Worm (Caenorhabditis elegans): ENCODE data around the gene cwp-5.

cwp-5 gene

DNA sequence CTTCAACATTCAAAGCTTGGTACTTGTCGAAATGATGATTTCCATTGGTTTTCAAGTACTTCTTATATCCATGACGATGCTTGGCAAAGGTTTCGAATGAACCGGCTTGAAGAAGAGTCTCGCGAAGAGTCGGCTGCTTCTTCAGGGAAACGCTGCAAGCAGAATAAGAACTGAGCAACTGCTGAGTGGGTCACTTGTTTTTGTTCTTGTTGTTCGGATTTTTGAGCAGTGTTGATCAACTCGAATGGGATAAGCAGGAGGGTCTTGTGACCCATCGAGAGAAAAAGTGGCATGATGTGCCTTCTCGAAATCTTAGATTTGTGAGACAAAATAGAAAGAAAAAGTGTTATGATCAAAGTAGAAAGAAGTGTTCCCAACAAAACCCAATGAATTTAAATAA lies 30.8 kb upstream of the cwp-5 start:
- peak; percentile 27 for TF ChIP-seq sma-9 (GFP tag; optimal IDR thresholded peaks at IDR 0.05)
- no peak for TF ChIP-seq sma-9 (tag; optimal IDR thresholded peaks at IDR 0.05)
- TF ChIP-seq unc-55 (GFP tag; optimal IDR thresholded peaks at IDR 0.05), result no peak
- no peak for TF ChIP-seq elt-1 (tag; optimal IDR thresholded peaks at IDR 0.05)
- no peak for TF ChIP-seq lin-39 (tag; optimal IDR thresholded peaks at IDR 0.05)
- TF ChIP-seq ztf-4 (tag; optimal IDR thresholded peaks at IDR 0.05), result peak; percentile 11
- TF ChIP-seq ztf-11 (tag; optimal IDR thresholded peaks at IDR 0.05), result no peak
- no peak for TF ChIP-seq ceh-82 (tag; optimal IDR thresholded peaks at IDR 0.05)
- TF ChIP-seq C34F6.9 (tag; optimal IDR thresholded peaks at IDR 0.05), result peak; percentile 9
- peak; percentile 43 for TF ChIP-seq F13H6.1 (tag; optimal IDR thresholded peaks at IDR 0.05)
- TF ChIP-seq nhr-129 (tag; optimal IDR thresholded peaks at IDR 0.05), result peak; percentile 52
- peak; percentile 86 for TF ChIP-seq snpc-4 (tag; optimal IDR thresholded peaks at IDR 0.05)
- no peak for TF ChIP-seq nhr-25 (tag; optimal IDR thresholded peaks at IDR 0.05)

DNA sequence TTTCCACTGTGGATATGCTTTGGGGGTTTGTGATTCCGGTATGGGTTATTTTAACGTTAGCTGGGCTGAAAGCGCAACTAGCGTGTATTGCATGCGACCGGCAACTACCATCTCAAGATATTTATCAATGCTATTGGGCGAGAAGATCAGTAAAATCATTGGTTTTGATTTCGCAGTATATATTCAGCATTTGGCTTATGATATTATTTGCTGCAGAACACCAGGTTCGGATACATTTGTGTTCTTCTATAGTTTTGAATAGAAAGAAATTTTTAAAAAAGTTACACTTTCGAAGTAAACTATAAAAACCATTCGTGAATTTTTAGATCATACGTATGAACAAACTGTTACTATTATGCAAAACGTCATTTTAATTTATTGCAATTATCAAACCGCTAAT lies 28.2 kb upstream of the cwp-5 start:
- TF ChIP-seq nhr-77 (tag; optimal IDR thresholded peaks at IDR 0.05) (no peak), gmeb-1 (tag; optimal IDR thresholded peaks at IDR 0.05) (no peak), ceh-82 (tag; optimal IDR thresholded peaks at IDR 0.05) (no peak), mbf-1 (tag; optimal IDR thresholded peaks at IDR 0.05) (no peak), ztf-4 (tag; optimal IDR thresholded peaks at IDR 0.05) (no peak), elt-1 (tag; optimal IDR thresholded peaks at IDR 0.05) (no peak)

DNA sequence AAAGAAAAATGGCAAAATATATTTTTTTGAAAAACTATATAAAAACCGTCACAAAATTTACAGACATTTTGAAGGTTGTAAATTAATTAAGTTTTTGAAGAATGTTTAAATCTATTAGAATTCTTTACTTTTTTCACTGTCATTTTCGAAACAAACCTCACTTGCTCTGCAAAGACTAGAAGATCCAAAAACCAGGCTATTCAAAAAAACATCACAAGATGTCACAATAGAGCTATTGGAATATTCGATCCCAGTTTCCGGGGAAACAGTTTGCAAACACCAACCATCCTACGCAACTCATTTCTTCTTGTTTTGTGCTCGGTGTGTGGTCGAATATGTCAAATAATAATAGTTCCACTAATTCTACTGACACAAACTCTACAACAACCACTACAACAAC lies 27.0 kb upstream of the cwp-5 start, which contains the start of gene R12H7.4:
R12H7.4 (plus strand) TSS at position 301 of the 400 bp plus-strand sequence.
- no peak for TF ChIP-seq nhr-12 (tag; optimal IDR thresholded peaks at IDR 0.05)
- TF ChIP-seq sem-4 (tag; optimal IDR thresholded peaks at IDR 0.05), result no peak
- TF ChIP-seq ceh-82 (tag; optimal IDR thresholded peaks at IDR 0.05), result no peak
- TF ChIP-seq mdl-1 (tag; optimal IDR thresholded peaks at IDR 0.05), result no peak
- no peak for TF ChIP-seq mbf-1 (tag; optimal IDR thresholded peaks at IDR 0.05)
- TF ChIP-seq zag-1 (tag; optimal IDR thresholded peaks at IDR 0.05), result no peak
- TF ChIP-seq nhr-25 (tag; optimal IDR thresholded peaks at IDR 0.05), result no peak
- no peak for TF ChIP-seq unc-39 (tag; optimal IDR thresholded peaks at IDR 0.05)

DNA sequence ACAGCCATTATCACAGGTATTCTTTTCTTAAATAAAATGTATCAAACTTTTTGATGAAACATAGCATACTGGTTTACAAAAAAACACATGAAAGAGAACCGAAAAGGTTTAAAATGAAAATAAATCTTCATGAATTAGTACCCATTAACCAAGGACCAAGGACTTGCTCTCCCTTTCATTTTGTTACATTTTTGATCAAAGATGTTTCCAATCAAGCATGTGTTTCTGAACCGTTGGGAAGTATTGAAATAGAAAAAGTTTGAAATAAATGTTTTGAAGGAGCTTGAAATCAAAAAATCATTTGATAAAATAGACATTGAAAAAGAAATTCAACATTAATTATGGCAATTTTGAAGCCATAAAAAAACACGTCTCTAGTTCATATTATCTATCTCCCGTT lies 22.8 kb upstream of the cwp-5 start:
- TF ChIP-seq mdl-1 (tag; optimal IDR thresholded peaks at IDR 0.05), result no peak
- no peak for TF ChIP-seq nhr-23 (tag; optimal IDR thresholded peaks at IDR 0.05)
- TF ChIP-seq sma-3 (GFP tag; optimal IDR thresholded peaks at IDR 0.05), result no peak
- TF ChIP-seq ztf-1 (GFP tag; conservative IDR thresholded peaks at IDR 0.05), result no peak
- TF ChIP-seq lin-13 (GFP tag; optimal IDR thresholded peaks at IDR 0.05), result no peak
- TF ChIP-seq unc-55 (GFP tag; optimal IDR thresholded peaks at IDR 0.05), result no peak
- no peak for TF ChIP-seq R02D3.7 (tag; optimal IDR thresholded peaks at IDR 0.05)
- TF ChIP-seq nhr-11 (tag; optimal IDR thresholded peaks at IDR 0.05), result no peak
- TF ChIP-seq dmd-4 (tag; optimal IDR thresholded peaks at IDR 0.05), result no peak
- TF ChIP-seq C34F6.9 (tag; optimal IDR thresholded peaks at IDR 0.05), result no peak
- TF ChIP-seq mbf-1 (tag; optimal IDR thresholded peaks at IDR 0.05), result no peak

DNA sequence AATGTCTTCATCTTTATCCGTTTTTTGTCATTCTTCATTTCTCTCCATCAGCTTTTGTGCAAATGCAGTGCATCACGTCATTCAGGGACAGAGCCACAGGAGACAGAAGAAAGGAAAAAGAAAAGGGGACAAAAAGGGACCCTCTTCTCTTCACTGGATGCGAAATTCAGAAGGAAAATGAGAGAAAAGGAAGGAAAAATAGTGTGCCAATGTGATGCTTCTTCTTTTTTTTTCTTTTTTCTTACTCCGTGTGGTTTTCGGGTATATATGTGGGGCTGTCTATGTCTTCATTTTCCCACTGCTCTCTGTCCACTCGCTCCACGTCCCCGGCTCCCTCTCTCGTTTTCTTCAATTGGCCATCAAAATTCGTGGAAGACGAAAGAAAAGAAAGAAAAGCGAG lies 20.7 kb upstream of the cwp-5 start:
- TF ChIP-seq C34F6.9 (tag; optimal IDR thresholded peaks at IDR 0.05), result peak; percentile 68
- peak; percentile 28 for TF ChIP-seq nhr-6 (tag; optimal IDR thresholded peaks at IDR 0.05)
- TF ChIP-seq gmeb-1 (tag; optimal IDR thresholded peaks at IDR 0.05), result no peak
- TF ChIP-seq egl-27 (tag; optimal IDR thresholded peaks at IDR 0.05), result no peak
- peak; percentile 79 for TF ChIP-seq nhr-129 (tag; optimal IDR thresholded peaks at IDR 0.05)
- TF ChIP-seq sma-9 (GFP tag; optimal IDR thresholded peaks at IDR 0.05), result peak; percentile 71
- no peak for TF ChIP-seq sma-9 (tag; optimal IDR thresholded peaks at IDR 0.05)
- no peak for TF ChIP-seq ceh-16 (tag; optimal IDR thresholded peaks at IDR 0.05)
- TF ChIP-seq lsy-2 (tag; optimal IDR thresholded peaks at IDR 0.05), result peak; percentile 4 to 67
- no peak for TF ChIP-seq peb-1 (tag; optimal IDR thresholded peaks at IDR 0.05)
- peak; percentile 4 for TF ChIP-seq lin-11 (tag; optimal IDR thresholded peaks at IDR 0.05)
- no peak for TF ChIP-seq nhr-23 (tag; optimal IDR thresholded peaks at IDR 0.05)
- TF ChIP-seq crh-2 (tag; optimal IDR thresholded peaks at IDR 0.05), result peak; percentile 46
- TF ChIP-seq F13H6.1 (tag; optimal IDR thresholded peaks at IDR 0.05), result peak; percentile 68
- no peak for TF ChIP-seq blmp-1 (tag; optimal IDR thresholded peaks at IDR 0.05; ENCODE audit: insufficient read depth)
- TF ChIP-seq elt-3 (tag; optimal IDR thresholded peaks at IDR 0.05), result no peak
- no peak for TF ChIP-seq nhr-237 (tag; optimal IDR thresholded peaks at IDR 0.05)
- TF ChIP-seq mdl-1 (tag; optimal IDR thresholded peaks at IDR 0.05), result peak in 1 of 2 experiments; percentile 45
- TF ChIP-seq ztf-1 (GFP tag; conservative IDR thresholded peaks at IDR 0.05), result no peak
- TF ChIP-seq alr-1 (tag; optimal IDR thresholded peaks at IDR 0.05), result no peak
- peak; percentile 44 for TF ChIP-seq sem-4 (tag; optimal IDR thresholded peaks at IDR 0.05)
- peak; percentile 89 for TF ChIP-seq zag-1 (tag; optimal IDR thresholded peaks at IDR 0.05)
- no peak for TF ChIP-seq mab-5 (tag; optimal IDR thresholded peaks at IDR 0.05)
- peak; percentile 77 for TF ChIP-seq unc-55 (GFP tag; optimal IDR thresholded peaks at IDR 0.05)
- TF ChIP-seq nhr-11 (tag; optimal IDR thresholded peaks at IDR 0.05), result no peak
- peak; percentile 79 for TF ChIP-seq Y55F3AM.14 (GFP tag; optimal IDR thresholded peaks at IDR 0.05)
- peak; percentile 31 for TF ChIP-seq lin-39 (tag; optimal IDR thresholded peaks at IDR 0.05)
